Worm (Caenorhabditis elegans) whole organism, late embryonic: ENCODE data around the gene F09C6.13.

Source experiments
- C08G9.2 ChIP-seq: sonication (generic microtip); optimal IDR thresholded peaks from 2 replicates; lab custom pipeline; 2016; ENCODE audit warnings: mild to moderate bottlenecking, missing genetic modification characterization, moderate library complexity, missing compliant biosample characterization
- ama-1 ChIP-seq: fragments of 150-350 bp; optimal IDR thresholded peaks from 2 replicates; lab custom pipeline; 2014
- ceh-31 ChIP-seq: sonication (generic microtip); optimal IDR thresholded peaks from 2 replicates; lab custom pipeline; 2016; ENCODE audit warnings: missing genetic modification characterization, missing compliant biosample characterization
- ceh-34 ChIP-seq: sonication (generic microtip); optimal IDR thresholded peaks from 2 replicates; lab custom pipeline; 2016; ENCODE audit warnings: mild to moderate bottlenecking, missing genetic modification characterization, missing compliant biosample characterization
- ceh-6 ChIP-seq: fragments of 200-800 bp; sonication (Bioruptor generic); optimal IDR thresholded peaks from 2 replicates; lab custom pipeline; 2018; ENCODE audit warnings: mild to moderate bottlenecking, missing genetic modification characterization, missing compliant biosample characterization
- dmd-4 ChIP-seq: sonication (generic microtip); optimal IDR thresholded peaks from 2 replicates; lab custom pipeline; 2016; ENCODE audit warnings: borderline replicate concordance, missing genetic modification characterization, missing compliant biosample characterization
- lin-11 ChIP-seq: fragments of 200-800 bp; sonication (Bioruptor generic); optimal IDR thresholded peaks from 2 replicates; lab custom pipeline; 2018; ENCODE audit warnings: mild to moderate bottlenecking, missing genetic modification characterization, missing compliant biosample characterization
- pqm-1 ChIP-seq: sonication (generic microtip); optimal IDR thresholded peaks from 2 replicates; lab custom pipeline; 2016; ENCODE audit warnings: missing genetic modification characterization, missing compliant biosample characterization
- tbx-2 ChIP-seq: sonication (generic microtip); optimal IDR thresholded peaks from 2 replicates; lab custom pipeline; 2016; ENCODE audit warnings: missing genetic modification characterization, missing compliant biosample characterization

DNA sequence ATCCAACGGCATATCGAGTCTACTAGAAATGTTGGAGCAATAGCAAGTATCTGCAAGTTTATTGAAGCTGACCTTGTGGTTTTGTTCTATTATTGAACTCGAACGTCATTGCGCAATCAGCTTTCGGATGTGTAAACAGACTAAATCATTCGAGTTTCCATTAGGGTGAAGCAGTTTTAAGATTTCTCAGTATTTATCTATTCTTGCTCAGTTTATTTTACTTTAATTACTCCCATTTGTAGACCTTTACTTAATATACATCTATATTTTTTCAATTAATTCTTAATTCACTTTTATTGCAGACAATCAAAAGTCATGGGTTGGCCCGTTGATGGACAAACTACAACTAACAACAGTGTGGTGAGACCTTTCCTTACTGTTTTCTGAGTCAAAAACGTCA, 4.2 kb upstream of the F09C6.13 start, which contains the start of gene F09C6.14:
- TF ChIP-seq ama-1 (no peak), tbx-2 (tag; lab: Kevin White, UChicago) (no peak), ceh-31 (tag; lab: Kevin White, UChicago) (no peak), ceh-34 (tag; lab: Kevin White, UChicago) (no peak), pqm-1 (tag; lab: Kevin White, UChicago) (no peak), C08G9.2 (tag; lab: Kevin White, UChicago) (no peak), ceh-6 (GFP tag; lab: Kevin White, UChicago) (no peak), dmd-4 (tag; lab: Kevin White, UChicago) (no peak), lin-11 (tag; lab: Kevin White, UChicago) (no peak)
